Worm (Caenorhabditis elegans) whole organism, L1 larva: Measurements from ENCODE around the gene F26F12.4.

Source experiments
- nhr-20 ChIP-seq: sonication (generic microtip); optimal IDR thresholded peaks from 2 replicates; lab custom pipeline; 2016; ENCODE audit warnings: mild to moderate bottlenecking, missing genetic modification characterization, missing compliant biosample characterization
- nhr-77 ChIP-seq: fragments of 150-350 bp; optimal IDR thresholded peaks from 2 replicates; lab custom pipeline; 2014; ENCODE audit warnings: missing biosample characterization, missing genetic modification characterization
- skn-1 ChIP-seq: fragments of 150-350 bp; optimal IDR thresholded peaks from 2 replicates; lab custom pipeline; 2014; ENCODE audit warnings: missing biosample characterization, missing genetic modification characterization
- zag-1 ChIP-seq: fragments of 150-350 bp; optimal IDR thresholded peaks from 2 replicates; lab custom pipeline; 2014; ENCODE audit warnings: missing biosample characterization, missing genetic modification characterization

- no peak for TF ChIP-seq skn-1 (tag; lab: Kevin White, UChicago)
- TF ChIP-seq zag-1 (tag; lab: Kevin White, UChicago) = no peak
- no peak for TF ChIP-seq nhr-20 (tag; lab: Kevin White, UChicago)
- TF ChIP-seq nhr-77 (tag; lab: Kevin White, UChicago) = no peak
Observed at ce11 chrV:5852084-5852483, 17.0 kb downstream of the F26F12.4 start.
